Worm (Caenorhabditis elegans): ENCODE results near the gene lec-3.

DNA sequence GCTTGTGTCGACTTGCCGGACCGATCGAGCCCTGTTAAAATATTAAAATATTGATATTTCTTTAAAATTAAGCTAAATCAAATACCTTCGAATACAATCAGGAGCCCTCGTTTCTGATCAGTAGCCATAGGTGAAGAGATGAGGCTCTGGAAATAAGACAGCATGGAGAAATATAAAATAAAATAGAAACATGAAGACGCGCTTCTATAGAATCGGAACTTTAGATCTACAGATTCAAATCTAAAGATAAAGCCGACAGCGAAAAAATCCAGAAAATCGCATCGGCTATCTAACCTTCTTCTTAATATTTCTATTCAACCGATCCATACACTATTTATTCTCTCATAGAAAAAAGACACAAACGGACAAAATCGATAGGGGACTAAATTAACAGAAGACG, 24.0 kb upstream of the lec-3 start, which contains the start of gene dtmk-1:
- no peak for TF ChIP-seq R02D3.7 (tag; optimal IDR thresholded peaks at IDR 0.05)
- no peak for TF ChIP-seq blmp-1 (tag; optimal IDR thresholded peaks at IDR 0.05; ENCODE audit: insufficient read depth)
